Worm (Caenorhabditis elegans) whole organism, L3 larva: Measurements from ENCODE around the gene cyp-35C1.

Experiments
- egl-5 ChIP-seq: fragments of 150-350 bp; optimal IDR thresholded peaks from 2 replicates; lab custom pipeline; 2017; ENCODE audit warnings: missing biosample characterization, missing genetic modification reagents, missing genetic modification characterization, inconsistent platforms
- nfya-1 ChIP-seq: sonication (generic microtip); optimal IDR thresholded peaks from 2 replicates; lab custom pipeline; 2017; ENCODE audit warnings: missing genetic modification characterization, mild to moderate bottlenecking, missing compliant biosample characterization, antibody characterized with exemption, moderate library complexity; ENCODE audit not compliant: insufficient read depth
- nhr-12 ChIP-seq: fragments of 150-350 bp; optimal IDR thresholded peaks from 2 replicates; lab custom pipeline; 2014; ENCODE audit warnings: missing biosample characterization, missing genetic modification characterization
- zag-1 ChIP-seq: fragments of 150-350 bp; optimal IDR thresholded peaks from 2 replicates; lab custom pipeline; 2014; ENCODE audit warnings: missing biosample characterization, missing genetic modification characterization

ce11 chrV:13857132-13857531, 41.2 kb downstream of the cyp-35C1 start, which contains the start of gene srx-136:
- no peak for TF ChIP-seq egl-5 (tag; lab: Kevin White, UChicago)
- TF ChIP-seq nfya-1 = no peak
- no peak for TF ChIP-seq zag-1
- TF ChIP-seq nhr-12 (tag; lab: Kevin White, UChicago) = no peak
